Worm (Caenorhabditis elegans) whole organism, dauer: ENCODE data around the gene Y75B7B.1.

Experiments used
- unc-62 ChIP-seq: sonication (generic microtip); optimal IDR thresholded peaks from 2 replicates; lab custom pipeline; 2017; ENCODE audit warnings: missing biosample characterization, missing genetic modification reagents, missing genetic modification characterization

The Y75B7B.1 gene

DNA sequence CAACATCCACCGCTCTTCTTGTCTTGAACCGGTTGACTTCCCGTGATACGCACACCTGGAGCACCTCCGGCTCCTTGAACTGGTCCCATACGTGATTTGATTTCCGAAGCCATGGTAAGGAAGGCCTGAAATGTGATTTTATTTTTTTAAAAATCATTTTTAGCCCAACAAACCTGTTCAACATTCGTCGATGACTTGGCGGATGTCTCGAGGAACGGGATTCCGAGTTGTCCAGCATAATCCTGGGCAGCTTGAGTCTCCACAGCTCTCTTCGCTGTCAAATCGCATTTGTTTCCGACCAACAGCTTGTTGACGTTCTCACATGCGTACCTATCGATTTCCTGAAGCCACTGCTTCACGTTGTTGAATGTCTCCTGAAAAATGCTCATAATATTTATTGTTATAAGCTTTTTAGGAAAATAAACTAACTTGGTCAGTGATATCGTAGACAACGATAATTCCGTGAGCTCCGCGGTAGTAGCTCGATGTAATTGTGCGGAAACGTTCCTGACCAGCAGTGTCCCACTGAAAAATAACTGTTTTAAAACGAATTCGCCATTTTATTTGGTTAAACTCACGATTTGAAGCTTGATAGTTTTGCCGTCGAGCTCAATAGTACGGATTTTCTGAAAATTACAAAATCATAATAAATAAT is 7.5 kb upstream of the Y75B7B.1 start:
- no peak for TF ChIP-seq unc-62 (GFP tag; lab: Kevin White, UChicago)

DNA sequence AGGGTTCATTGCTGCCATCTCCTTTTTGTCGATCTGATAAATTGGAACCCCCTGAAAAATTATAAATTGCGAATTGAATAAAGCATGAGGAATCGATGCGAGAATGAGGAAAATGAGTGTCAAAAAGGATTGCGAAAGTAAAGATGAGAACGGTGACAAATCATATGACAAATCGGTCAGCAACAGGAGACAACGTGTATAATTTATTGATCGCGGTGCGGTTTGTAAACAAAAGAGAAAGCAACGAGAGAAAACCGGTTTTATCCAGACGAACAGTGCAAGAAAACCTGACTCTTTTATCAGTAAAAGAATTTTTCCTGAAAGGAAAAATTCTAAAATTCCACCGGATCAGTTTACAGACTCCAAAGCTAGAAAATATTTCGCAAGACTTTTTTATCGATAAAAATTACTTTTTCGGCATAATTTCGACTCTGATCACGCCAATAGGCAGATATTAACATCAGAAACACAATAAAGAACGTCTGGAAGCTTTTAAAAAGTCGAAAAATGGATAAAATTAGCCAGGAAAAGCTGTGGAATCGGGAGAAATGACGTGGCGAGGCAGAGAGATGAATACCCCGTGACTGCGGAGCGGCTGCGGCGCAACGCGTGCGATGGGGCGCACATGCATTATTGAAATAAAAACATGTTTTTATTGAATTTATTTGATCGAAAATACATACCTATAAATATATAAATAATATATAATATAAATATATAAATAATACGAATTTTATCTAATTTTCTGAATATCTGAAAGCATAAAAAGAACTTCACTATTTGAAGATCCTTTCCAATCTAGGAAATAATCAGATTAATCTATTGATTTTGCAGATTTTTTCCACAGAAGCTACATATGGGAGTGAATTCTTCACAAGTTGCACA is 6.5 kb upstream of the Y75B7B.1 start, which contains the start of the genes rab-1 and C39F7.5:
Gene rab-1, minus strand, starts transcription at position 51 of the 885 bp plus-strand sequence.
Gene C39F7.5, plus strand, starts transcription at position 835 of the 885 bp plus-strand sequence.
- TF ChIP-seq unc-62 (GFP tag; lab: Kevin White, UChicago): no peak

DNA sequence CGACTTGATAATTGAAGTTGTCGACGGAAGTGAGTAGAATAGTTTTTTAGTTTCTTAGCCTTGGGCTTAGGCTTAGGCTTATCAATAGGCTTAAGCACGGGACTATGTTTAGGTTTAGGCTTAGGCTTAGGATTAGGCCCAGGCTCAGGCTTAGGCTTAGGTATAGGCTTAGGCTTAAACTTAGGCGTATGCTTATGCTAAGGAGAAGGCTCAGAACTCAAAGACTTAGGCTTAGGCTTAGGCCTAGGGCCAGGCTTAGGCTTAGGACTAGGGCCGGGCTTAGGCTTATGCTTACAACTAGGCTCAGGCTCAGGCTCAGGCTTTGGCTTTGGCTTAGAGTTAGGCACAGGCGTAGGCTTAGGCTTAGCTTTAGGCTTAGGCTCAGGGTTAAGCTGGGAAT is 4.2 kb upstream of the Y75B7B.1 start:
- no peak for TF ChIP-seq unc-62 (GFP tag; lab: Kevin White, UChicago)

DNA sequence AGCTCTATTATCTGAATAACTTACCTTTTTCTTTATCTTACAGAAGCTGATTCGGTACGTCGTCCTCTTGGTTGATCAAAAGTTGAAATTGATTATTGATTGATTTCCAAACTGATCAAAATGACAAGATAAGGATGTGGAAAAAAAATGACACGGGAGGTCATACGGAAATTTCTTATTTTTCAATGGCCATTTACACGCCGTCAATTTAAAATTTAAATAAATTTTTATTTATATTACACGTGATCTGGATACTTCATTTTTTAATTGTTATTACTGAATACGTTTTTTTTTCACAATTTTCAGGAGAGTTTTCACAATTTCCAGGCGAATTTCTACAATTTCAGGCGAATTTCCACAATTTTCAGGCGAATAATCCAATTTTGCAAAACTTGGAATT is 5.2 kb downstream of the Y75B7B.1 start, which contains the start of gene Y75B7B.2:
Gene Y75B7B.2, minus strand, starts transcription at position 101 of the 400 bp plus-strand sequence.
- TF ChIP-seq unc-62 (GFP tag; lab: Kevin White, UChicago): no peak

DNA sequence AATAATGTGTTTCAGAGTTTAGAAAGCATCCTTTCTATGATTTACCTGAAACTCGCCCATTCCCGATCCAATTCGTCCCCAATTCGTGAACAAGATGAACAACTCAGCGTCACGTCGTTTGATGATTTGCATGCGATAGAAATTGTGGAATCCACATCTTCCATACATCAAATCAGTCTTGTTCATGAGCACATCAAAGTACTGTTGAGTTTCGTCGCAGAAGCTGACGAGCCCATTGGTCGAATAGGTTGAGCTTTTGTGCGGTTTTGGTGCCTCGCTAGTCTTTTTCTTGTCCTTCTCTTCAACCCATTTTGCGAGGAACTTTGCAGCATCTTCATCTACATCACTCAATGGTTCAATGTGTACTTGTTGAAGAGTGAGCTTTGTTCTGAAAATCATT is 7.2 kb downstream of the Y75B7B.1 start:
- TF ChIP-seq unc-62 (GFP tag; lab: Kevin White, UChicago): no peak

DNA sequence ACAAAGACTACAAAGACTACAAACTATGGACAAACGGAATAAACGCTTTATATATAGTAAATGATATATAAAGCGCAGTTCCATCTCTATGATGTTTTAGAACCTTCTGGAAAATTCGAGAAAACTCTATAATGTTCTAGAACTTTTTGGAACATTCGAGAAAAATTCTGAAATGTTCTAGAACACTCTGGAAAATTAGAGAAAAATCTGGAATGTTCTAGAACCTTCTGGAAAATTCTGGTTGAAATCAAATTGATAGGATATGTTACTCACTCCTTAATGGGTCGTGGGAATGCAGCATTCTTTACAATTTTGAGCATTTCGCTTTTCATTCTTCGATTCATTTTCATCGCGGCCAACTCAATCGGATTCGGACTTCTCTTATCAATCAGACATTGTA is 7.8 kb downstream of the Y75B7B.1 start:
- TF ChIP-seq unc-62 (GFP tag; lab: Kevin White, UChicago): no peak

DNA sequence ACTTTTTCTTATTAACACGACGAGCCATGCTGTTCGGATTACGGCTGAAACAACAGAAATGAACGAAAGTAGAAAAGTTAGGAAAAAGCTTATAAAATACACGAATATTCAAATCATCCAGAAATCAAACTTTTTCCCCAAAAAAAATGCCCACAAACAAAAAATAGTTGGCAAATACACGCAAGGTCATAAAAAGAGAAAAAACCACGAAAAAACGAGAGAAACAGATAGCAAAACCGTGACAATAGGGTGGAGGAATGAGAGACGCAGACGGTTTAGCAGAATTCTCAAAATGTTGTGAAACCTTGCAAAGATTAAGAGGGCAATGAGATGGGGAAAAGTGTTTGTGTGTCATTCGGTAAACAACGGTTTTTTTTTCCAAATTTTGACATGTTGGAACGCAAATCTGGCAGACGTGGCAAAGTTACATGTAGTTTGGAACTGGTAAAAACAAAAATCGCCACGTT is 15.0 kb downstream of the Y75B7B.1 start, which contains the start of gene tank-1:
Gene tank-1, minus strand, starts transcription at position 51 of the 467 bp plus-strand sequence.
- no peak for TF ChIP-seq unc-62 (GFP tag; lab: Kevin White, UChicago)

DNA sequence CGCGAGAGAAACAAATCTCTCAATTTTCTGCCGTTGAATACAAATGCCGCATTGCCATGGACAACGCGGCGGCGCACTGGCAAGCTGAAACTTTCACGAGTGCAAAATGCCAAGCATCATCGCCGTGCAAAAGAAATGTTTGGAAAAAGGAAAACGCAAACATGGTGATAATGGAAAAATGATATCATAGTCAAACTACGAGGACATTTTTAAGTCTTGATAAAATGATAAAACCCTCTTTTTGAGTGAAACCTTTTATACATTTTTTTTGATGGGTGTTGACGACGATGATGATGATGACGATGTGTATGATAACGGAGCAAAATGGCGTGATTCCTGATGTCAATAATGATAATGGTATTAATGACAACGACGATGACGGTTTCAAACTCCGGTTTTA is 16.6 kb downstream of the Y75B7B.1 start:
- no peak for TF ChIP-seq unc-62 (GFP tag; lab: Kevin White, UChicago)

DNA sequence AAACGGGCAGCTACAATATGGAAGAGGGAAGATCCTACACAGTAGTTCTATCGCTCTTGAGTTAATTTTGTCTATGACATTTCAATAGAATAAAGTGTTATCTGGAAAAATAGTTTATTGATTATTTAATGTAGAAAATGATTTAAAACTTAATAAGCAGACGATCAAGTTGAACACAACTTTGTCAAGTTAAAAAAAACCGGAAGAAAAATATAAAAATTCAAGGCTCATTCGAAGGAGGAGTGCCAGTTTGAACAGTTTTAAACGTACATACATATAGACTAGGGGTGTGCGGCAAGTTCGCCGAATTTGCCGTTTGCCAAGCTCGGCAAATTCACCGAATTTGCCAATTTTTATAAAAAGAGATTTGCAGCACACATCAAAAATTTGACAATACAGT is 28.5 kb downstream of the Y75B7B.1 start, which contains the start of gene egl-2:
Gene egl-2, minus strand, starts transcription at position 101 of the 400 bp plus-strand sequence.
- TF ChIP-seq unc-62 (GFP tag; lab: Kevin White, UChicago): no peak

DNA sequence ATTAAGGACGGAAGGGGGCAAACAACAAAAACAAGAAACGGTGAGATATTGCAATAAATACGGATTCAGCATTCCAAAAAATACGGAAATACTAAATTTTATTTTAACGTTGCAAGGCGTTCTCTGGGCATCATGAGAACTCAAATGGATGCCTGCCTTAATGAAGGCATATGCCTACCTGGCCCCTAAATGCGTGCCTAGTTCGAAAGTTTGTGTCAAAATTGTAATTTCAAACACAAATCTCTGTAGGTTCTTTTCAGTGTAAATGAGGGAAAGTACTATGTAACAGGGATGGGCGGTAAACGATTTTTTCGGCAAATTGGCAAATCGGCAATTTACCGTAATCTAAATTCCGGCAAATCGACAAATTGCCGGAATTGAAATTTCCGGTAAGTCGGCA is 31.4 kb downstream of the Y75B7B.1 start:
- TF ChIP-seq unc-62 (GFP tag; lab: Kevin White, UChicago): no peak

DNA sequence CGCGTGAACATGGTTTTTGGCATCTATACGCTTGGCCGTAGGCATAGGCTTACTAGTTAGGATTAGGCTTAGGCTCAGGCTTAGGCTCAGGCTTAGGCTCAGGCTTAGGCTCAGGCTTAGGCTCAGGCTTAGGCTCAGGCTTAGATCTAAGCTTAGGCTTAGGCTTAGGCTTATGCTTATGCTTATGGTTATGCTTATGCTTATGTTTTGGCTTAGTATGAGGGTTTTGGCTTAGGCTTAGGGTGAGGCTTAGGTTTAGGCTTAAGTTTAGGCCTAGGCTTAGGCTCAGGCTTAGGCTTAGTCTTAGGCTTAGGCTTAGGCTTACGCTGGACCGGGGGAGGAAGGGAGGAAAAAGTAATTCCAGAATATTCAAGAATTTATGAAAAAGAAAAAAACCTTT is 35.1 kb downstream of the Y75B7B.1 start:
- TF ChIP-seq unc-62 (GFP tag; lab: Kevin White, UChicago): no peak

DNA sequence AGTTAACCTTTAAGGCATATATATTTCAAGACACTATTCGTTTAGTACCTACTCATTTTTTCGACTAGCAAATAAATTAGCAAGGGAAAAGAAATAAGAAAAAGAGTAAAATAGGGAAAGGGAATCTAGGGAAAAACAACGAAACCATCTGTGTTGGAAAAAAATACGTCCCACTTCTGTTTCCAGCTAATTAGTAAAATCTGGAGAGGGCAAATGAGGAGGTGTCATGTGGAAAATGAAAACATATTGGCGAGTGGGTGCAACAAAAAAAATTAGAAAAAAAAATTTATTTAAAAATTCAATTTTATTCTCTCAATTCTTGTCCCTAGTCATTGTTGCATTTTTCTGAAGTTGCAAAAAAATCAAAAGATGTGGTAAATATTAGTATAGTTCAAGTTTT is 37.0 kb downstream of the Y75B7B.1 start:
- no peak for TF ChIP-seq unc-62 (GFP tag; lab: Kevin White, UChicago)

DNA sequence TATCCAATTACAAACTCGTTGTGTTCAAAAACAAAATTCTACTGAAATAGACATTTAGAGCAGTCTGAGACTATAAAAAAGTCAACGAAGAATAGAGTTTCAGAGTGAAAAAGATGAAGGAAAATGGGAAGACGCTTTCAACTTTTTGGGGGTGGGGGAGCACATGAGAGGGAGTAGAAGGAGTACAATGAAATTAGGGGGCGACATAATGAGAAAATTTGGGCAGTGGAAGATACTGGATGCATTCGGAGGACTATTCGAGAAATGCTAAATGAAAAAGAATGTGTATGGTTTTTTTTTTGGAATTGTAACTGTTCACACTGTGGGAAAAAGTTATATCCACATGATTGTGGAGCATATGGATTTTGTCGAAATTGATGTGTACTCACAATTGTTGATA is 42.6 kb downstream of the Y75B7B.1 start:
- no peak for TF ChIP-seq unc-62 (GFP tag; lab: Kevin White, UChicago)

DNA sequence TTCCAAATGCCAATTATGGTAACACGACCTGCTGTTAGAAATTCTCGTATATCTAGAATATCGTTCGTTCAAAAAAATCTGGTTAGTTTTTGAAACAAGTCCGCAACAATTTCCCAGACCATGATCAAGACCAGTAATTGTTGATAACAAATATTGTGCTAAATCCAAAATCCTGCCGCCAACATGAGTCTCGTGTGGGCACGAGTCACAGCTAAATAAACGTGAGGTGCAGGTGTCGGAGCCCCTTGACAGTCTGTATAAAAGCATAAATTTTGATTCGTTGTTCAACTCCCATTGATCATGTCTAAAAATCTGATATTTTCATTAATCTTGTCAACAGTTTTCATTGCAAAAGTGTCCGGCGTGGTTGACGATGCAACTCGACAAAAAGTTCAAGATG is 44.1 kb downstream of the Y75B7B.1 start, which contains the start of gene F16B3.2:
Gene F16B3.2, plus strand, starts transcription at position 301 of the 400 bp plus-strand sequence.
- TF ChIP-seq unc-62 (GFP tag; lab: Kevin White, UChicago): no peak

DNA sequence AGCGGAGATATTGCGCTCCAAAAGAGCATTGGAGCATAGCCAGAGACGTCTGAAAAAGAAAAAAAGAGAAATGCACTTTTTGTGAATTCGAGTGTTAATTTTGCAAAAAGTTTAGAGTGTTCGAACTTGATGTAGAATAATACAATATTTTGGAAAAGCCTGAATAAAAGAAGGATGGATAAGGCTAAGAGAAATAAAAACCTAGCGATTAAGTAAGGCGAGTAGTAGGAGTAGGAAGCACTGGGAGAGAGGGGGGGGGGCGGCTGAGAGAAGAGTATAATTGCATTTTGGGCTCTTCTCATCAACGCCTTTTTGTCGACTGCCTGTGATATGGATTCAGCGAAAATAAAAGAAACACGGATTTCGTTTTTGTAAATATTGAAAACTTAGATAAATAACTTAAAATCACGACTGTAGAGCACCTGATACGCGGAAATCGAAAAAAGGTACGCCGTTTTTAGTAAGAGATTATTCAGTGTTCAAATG is 47.2 kb downstream of the Y75B7B.1 start, which contains the start of gene F16B3.3:
Gene F16B3.3, minus strand, starts transcription at position 51 of the 486 bp plus-strand sequence.
- TF ChIP-seq unc-62 (GFP tag; lab: Kevin White, UChicago): no peak

DNA sequence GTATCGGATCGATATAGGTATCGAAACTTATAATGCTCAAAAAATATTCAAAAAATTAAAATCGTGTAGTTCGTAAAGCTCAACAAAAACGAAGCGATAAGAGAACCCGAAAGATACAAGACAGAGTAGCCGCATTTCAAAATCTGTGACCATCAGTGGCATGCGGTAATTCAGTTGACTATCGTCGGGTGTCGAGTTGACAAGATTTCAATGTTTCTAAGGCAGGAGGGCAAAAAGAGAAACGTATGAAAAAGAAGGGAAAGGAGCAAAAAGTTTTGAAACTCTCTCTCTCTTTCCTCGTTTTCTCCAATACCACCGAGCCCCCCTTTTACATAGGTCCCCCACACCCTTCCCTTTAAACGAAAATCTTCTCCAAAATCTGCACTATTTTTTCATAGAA is 51.1 kb downstream of the Y75B7B.1 start:
- no peak for TF ChIP-seq unc-62 (GFP tag; lab: Kevin White, UChicago)
